Worm (Caenorhabditis elegans): ENCODE measurements around the gene ugt-22.
A peak's percentile ranks its signal among the peaks of the same experiment; 100 is the strongest.

Gene ugt-22

DNA sequence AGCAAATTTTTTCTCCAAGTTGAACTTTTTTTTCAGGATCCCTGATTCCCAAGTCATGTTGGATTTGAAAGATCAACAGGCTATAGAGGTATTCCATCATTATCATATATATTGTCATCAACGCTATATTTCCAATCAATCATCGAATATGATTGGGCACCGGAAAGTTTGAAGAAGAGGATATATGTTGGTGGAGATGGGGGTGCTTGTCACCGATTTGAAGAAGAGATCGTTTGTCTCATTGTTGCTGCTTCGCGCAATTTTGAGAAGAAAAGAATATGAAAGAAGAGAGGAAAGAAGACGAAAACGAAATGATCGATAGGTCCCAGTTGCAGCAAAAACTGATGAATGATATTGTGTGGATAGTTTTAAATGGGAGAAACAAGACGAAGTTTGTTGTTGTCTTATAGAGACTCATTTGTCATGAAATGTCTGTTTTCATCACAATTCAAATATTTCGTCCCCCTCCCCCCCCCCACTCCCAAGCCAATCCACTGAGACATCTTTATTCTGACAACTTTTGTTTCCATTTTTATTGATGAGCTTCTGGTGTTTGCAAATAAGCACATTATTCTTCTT is 50.3 kb downstream of the ugt-22 start, which contains the start of gene T23G4.2:
T23G4.2 (minus strand) TSS at position 255 of the 579 bp plus-strand sequence.
- TF ChIP-seq ZK546.5 (tag; optimal IDR thresholded peaks at IDR 0.05) (no peak), lin-39 (tag; optimal IDR thresholded peaks at IDR 0.05) (peak; percentile 77), ama-1 (optimal IDR thresholded peaks at IDR 0.05) (no peak), nhr-77 (tag; optimal IDR thresholded peaks at IDR 0.05) (no peak), ceh-28 (tag; optimal IDR thresholded peaks at IDR 0.05) (peak; percentile 15), elt-3 (tag; optimal IDR thresholded peaks at IDR 0.05) (no peak), unc-62 (GFP tag; optimal IDR thresholded peaks at IDR 0.05) (peak; percentile 76)

ce11 chrIV:13692522-13692921 is 53.5 kb downstream of the ugt-22 start:
- TF ChIP-seq nhr-237 (tag; optimal IDR thresholded peaks at IDR 0.05) (no peak), mml-1 (tag; optimal IDR thresholded peaks at IDR 0.05) (no peak), nhr-43 (tag; optimal IDR thresholded peaks at IDR 0.05; ENCODE audit: poor library complexity, severe bottlenecking) (no peak), egl-5 (tag; optimal IDR thresholded peaks at IDR 0.05) (peak; percentile 79)

DNA sequence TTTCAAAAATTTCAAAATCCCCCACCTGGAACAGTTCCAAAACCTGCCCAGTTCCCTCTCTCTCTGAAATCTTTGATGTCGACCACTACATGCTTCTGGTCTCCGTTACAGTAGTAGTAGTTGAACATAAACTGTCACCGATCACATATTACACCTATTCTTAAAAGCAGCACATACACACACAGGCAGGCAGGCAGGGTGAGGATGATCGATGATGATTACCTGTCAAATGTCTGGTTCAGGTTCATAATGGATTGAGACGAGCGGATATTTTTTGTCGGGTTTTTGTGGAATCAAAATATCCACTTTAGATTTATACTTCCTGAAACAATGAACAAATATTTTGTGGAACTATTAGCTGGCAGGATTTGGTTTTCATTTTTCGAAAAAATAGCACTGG is 54.9 kb downstream of the ugt-22 start:
- no peak for TF ChIP-seq elt-3 (tag; optimal IDR thresholded peaks at IDR 0.05)
- no peak for TF ChIP-seq skn-1 (tag; optimal IDR thresholded peaks at IDR 0.05)
- no peak for TF ChIP-seq nhr-23 (tag; optimal IDR thresholded peaks at IDR 0.05)
